Worm (Caenorhabditis elegans) whole organism, L4 larva: Measurements from ENCODE around the gene ddo-2.

Experiments used
- F37D6.2 ChIP-seq: sonication (generic microtip); optimal IDR thresholded peaks from 2 replicates; lab custom pipeline; 2016; ENCODE audit warnings: mild to moderate bottlenecking, missing genetic modification characterization, missing compliant biosample characterization
- ama-1 ChIP-seq: fragments of 150-350 bp; optimal IDR thresholded peaks from 2 replicates; lab custom pipeline; 2014; ENCODE audit warnings: inconsistent platforms, mixed read lengths
- mes-2 ChIP-seq: sonication (generic microtip); optimal IDR thresholded peaks from 2 replicates; lab custom pipeline; 2016; ENCODE audit warnings: missing genotype, mild to moderate bottlenecking, missing genetic modification characterization, missing compliant biosample characterization; ENCODE audit not compliant: poor library complexity, severe bottlenecking
- nhr-25 ChIP-seq: sonication (generic microtip); optimal IDR thresholded peaks from 2 replicates; lab custom pipeline; 2017; ENCODE audit warnings: missing genetic modification characterization, mild to moderate bottlenecking, missing compliant biosample characterization, antibody characterized with exemption, moderate library complexity, borderline replicate concordance; ENCODE audit not compliant: insufficient read depth
- nhr-76 ChIP-seq: fragments of 150-350 bp; optimal IDR thresholded peaks from 2 replicates; lab custom pipeline; 2014; ENCODE audit warnings: missing biosample characterization, missing genetic modification characterization
- nhr-77 ChIP-seq: fragments of 150-350 bp; optimal IDR thresholded peaks from 2 replicates; lab custom pipeline; 2014; ENCODE audit warnings: missing biosample characterization, missing genetic modification characterization
- pha-4 ChIP-seq, 2 experiments: fragments of 150-350 bp in 1 of 2; fragments of 200-800 bp in 1 of 2; sonication (Bioruptor generic) in 1 of 2; IDR thresholded peaks in 1 of 2; optimal IDR thresholded peaks in 1 of 2; 2 replicates each; pipeline versions ENCODE4 v1.3.6 to Lab custom; 2014 to 2022; ENCODE audit warnings: missing genetic modification characterization in 2 of 2, missing genetic modification reagents in 2 of 2, missing biosample characterization in 1 of 2, missing compliant biosample characterization in 1 of 2
- sdz-12 ChIP-seq: fragments of 200-800 bp; sonication (Bioruptor generic); optimal IDR thresholded peaks from 2 replicates; lab custom pipeline; 2018; ENCODE audit warnings: mild to moderate bottlenecking, missing genetic modification characterization, missing compliant biosample characterization
- skn-1 ChIP-seq: fragments of 150-350 bp; optimal IDR thresholded peaks from 2 replicates; lab custom pipeline; 2014; ENCODE audit warnings: missing biosample characterization, missing genetic modification characterization
- snpc-4 ChIP-seq: fragments of 150-350 bp; optimal IDR thresholded peaks from 2 replicates; lab custom pipeline; 2014; ENCODE audit warnings: missing biosample characterization, missing genetic modification characterization
- unc-130 ChIP-seq: sonication (generic microtip); optimal IDR thresholded peaks from 2 replicates; lab custom pipeline; 2016; ENCODE audit warnings: missing genetic modification reagents, missing genetic modification characterization, missing compliant biosample characterization
- unc-62 ChIP-seq, 3 experiments: fragments of 150-350 bp in 1 of 3; sonication (generic microtip); optimal IDR thresholded peaks in 2 of 3; peaks in 1 of 3; 1 replicate in 1 of 3; 2 replicates in 2 of 3; lab custom pipeline; 2014 to 2017; ENCODE audit warnings: missing biosample characterization in 3 of 3, missing genetic modification characterization in 3 of 3, missing genetic modification reagents in 3 of 3, missing genotype in 1 of 3
- ztf-11 ChIP-seq: fragments of 150-350 bp; optimal IDR thresholded peaks from 2 replicates; lab custom pipeline; 2014; ENCODE audit warnings: missing biosample characterization, missing genetic modification characterization

- TF ChIP-seq unc-62 (GFP tag; optimal IDR thresholded peaks at IDR 0.05 in 1 of 2; lab: Kevin White, UChicago) = no peak
- no peak for TF ChIP-seq unc-62 (tag; optimal IDR thresholded peaks at IDR 0.05; lab: Kevin White, UChicago)
- TF ChIP-seq snpc-4 (tag; lab: Kevin White, UChicago) = no peak
- no peak for TF ChIP-seq nhr-76 (tag; lab: Kevin White, UChicago)
- no peak for TF ChIP-seq sdz-12 (GFP tag; lab: Kevin White, UChicago)
- no peak for TF ChIP-seq nhr-77
- TF ChIP-seq F37D6.2 (tag; lab: Kevin White, UChicago) = no peak
- TF ChIP-seq ztf-11 (tag; lab: Kevin White, UChicago) = no peak
- no peak for TF ChIP-seq pha-4 (GFP tag; IDR thresholded peaks at IDR 0.05; lab: Robert Waterston, UW)
- TF ChIP-seq pha-4 (tag; optimal IDR thresholded peaks at IDR 0.05; lab: Kevin White, UChicago) = no peak
- no peak for TF ChIP-seq unc-130
- no peak for TF ChIP-seq ama-1
- TF ChIP-seq nhr-25 (tag; lab: Kevin White, UChicago) = no peak
- TF ChIP-seq skn-1 (tag; lab: Kevin White, UChicago) = no peak
- TF ChIP-seq mes-2 (tag; lab: Kevin White, UChicago) = no peak
Measured at ce11 chrV:7454236-7454635, 18.7 kb upstream of the ddo-2 start, which contains the start of gene try-8.
